Fruit fly (Drosophila melanogaster): ENCODE results near the gene CG44198.
A peak's percentile ranks its signal among the peaks of the same experiment; 100 is the strongest.

CG44198 gene

dm6 chr2L:13083423-13084079 lies 35.4 kb downstream of the CG44198 start (continued):
- TF ChIP-seq ci (GFP tag; IDR thresholded peaks at IDR 0.05) = peak; percentile 73; the same call in 2 of the 3 replicates
- TF ChIP-seq CG15601 (tag; optimal IDR thresholded peaks at IDR 0.05) = no peak
- TF ChIP-seq Myb (GFP tag; optimal IDR thresholded peaks at IDR 0.05) = peak; percentile 72
- TF ChIP-seq lbe (GFP tag; optimal IDR thresholded peaks at IDR 0.05) = no peak
- peak; percentile 84 for TF ChIP-seq GATAe (GFP tag; conservative IDR thresholded peaks at IDR 0.05)
- TF ChIP-seq CG6175 (GFP tag; IDR thresholded peaks at IDR 0.05) = peak; percentile 90
- TF ChIP-seq CG10654 (GFP tag; optimal IDR thresholded peaks at IDR 0.05) = peak; percentile 63
- TF ChIP-seq NFAT (GFP tag; IDR thresholded peaks at IDR 0.05) = peak; percentile 95
- TF ChIP-seq CG14667 (GFP tag; IDR thresholded peaks at IDR 0.05) = peak; percentile 83
- no peak for TF ChIP-seq CG12391 (tag; optimal IDR thresholded peaks at IDR 0.05)
- peak; percentile 73; the same call in 1 of the 2 replicates for TF ChIP-seq CG8765 (GFP tag; IDR thresholded peaks at IDR 0.05)
- peak; percentile 76 for TF ChIP-seq CG11560 (tag; IDR thresholded peaks at IDR 0.05)
- peak; percentile 96 for TF ChIP-seq al (GFP tag; IDR thresholded peaks at IDR 0.05)
- peak; percentile 50 for TF ChIP-seq sug (tag; optimal IDR thresholded peaks at IDR 0.05)
- peak; percentile 50 for TF ChIP-seq ATbp (GFP tag; optimal IDR thresholded peaks at IDR 0.05)
- peak; percentile 77 for TF ChIP-seq Abd-B (GFP tag; optimal IDR thresholded peaks at IDR 0.05)
- TF ChIP-seq danr (GFP tag; IDR thresholded peaks at IDR 0.05) = peak; percentile 73
- TF ChIP-seq CG14860 (GFP tag; IDR thresholded peaks at IDR 0.05; ENCODE audit: partially characterized antibody) = no peak
- TF ChIP-seq CG2678 (tag; optimal IDR thresholded peaks at IDR 0.05) = peak; percentile 90
- peak; percentile 86 for TF ChIP-seq Fer1 (GFP tag; optimal IDR thresholded peaks at IDR 0.05)
- peak; percentile 93 for TF ChIP-seq fu2 (GFP tag; optimal IDR thresholded peaks at IDR 0.05)
- TF ChIP-seq nau (GFP tag; optimal IDR thresholded peaks at IDR 0.05) = peak; percentile 76
- TF ChIP-seq CG17912 (GFP tag; optimal IDR thresholded peaks at IDR 0.05) = no peak
- TF ChIP-seq ap (GFP tag; IDR thresholded peaks at IDR 0.05) = peak; percentile 72
- TF ChIP-seq CG10209 (GFP tag; optimal IDR thresholded peaks at IDR 0.05) = peak; percentile 86
- TF ChIP-seq CG13424 (tag; optimal IDR thresholded peaks at IDR 0.05) = peak; percentile 74
- peak; percentile 87 for TF ChIP-seq MBD-R2 (GFP tag; IDR thresholded peaks at IDR 0.05)
- TF ChIP-seq dm (GFP tag; optimal IDR thresholded peaks at IDR 0.05) = peak; percentile 51
- peak; percentile 81 for TF ChIP-seq CG1647 (GFP tag; optimal IDR thresholded peaks at IDR 0.05)
- peak; percentile 93 for TF ChIP-seq wdn (GFP tag; IDR thresholded peaks at IDR 0.05)
- peak; percentile 94 for TF ChIP-seq gsb (GFP tag; IDR thresholded peaks at IDR 0.05)
- 0 out of 2 replicates have a peak, but pooled peaks have one; percentile 21 for TF ChIP-seq ro (GFP tag; IDR thresholded peaks at IDR 0.05)
- TF ChIP-seq CG2120 (GFP tag; optimal IDR thresholded peaks at IDR 0.05) = peak; percentile 98
- TF ChIP-seq tio (GFP tag; optimal IDR thresholded peaks at IDR 0.05) = peak; percentile 81
- no peak for TF ChIP-seq D (optimal IDR thresholded peaks at IDR 0.05)
- peak; percentile 19 for TF ChIP-seq D (GFP tag; optimal IDR thresholded peaks at IDR 0.05)
- TF ChIP-seq HLH54F (GFP tag; optimal IDR thresholded peaks at IDR 0.05) = peak; percentile 87
- peak; percentile 89 for TF ChIP-seq CG3281 (GFP tag; optimal IDR thresholded peaks at IDR 0.05)
- peak; percentile 89 for TF ChIP-seq PHDP (tag; optimal IDR thresholded peaks at IDR 0.05)
- TF ChIP-seq az2 (GFP tag; optimal IDR thresholded peaks at IDR 0.05) = peak; percentile 63
- no peak; the same call in 1 of the 2 replicates for TF ChIP-seq chm (GFP tag; IDR thresholded peaks at IDR 0.05)
- TF ChIP-seq NC2β (GFP tag; optimal IDR thresholded peaks at IDR 0.05) = peak; percentile 54
- TF ChIP-seq stwl (tag; optimal IDR thresholded peaks at IDR 0.05) = no peak
- peak; percentile 32 for TF ChIP-seq CG11723 (GFP tag; optimal IDR thresholded peaks at IDR 0.05)
- peak; percentile 84 for TF ChIP-seq zfh1 (GFP tag; IDR thresholded peaks at IDR 0.05)
- TF ChIP-seq Sry-δ (GFP tag; optimal IDR thresholded peaks at IDR 0.05) = peak; percentile 46
- TF ChIP-seq ase (GFP tag; IDR thresholded peaks at IDR 0.05) = peak; percentile 75; the same call in 2 of the 3 replicates
- peak; percentile 44 for TF ChIP-seq ab (GFP tag; optimal IDR thresholded peaks at IDR 0.05)
- peak; percentile 89 for TF ChIP-seq CG10147 (GFP tag; optimal IDR thresholded peaks at IDR 0.05)
- peak; percentile 45 for TF ChIP-seq Nf-YA (GFP tag; IDR thresholded peaks at IDR 0.05)
- no peak for TF ChIP-seq CG17186 (GFP tag; optimal IDR thresholded peaks at IDR 0.05)
